Worm (Caenorhabditis elegans) whole organism, L2 larva: Measurements from ENCODE around the gene soc-2.
A peak's percentile ranks its signal among the peaks of the same experiment; 100 is the strongest.

Experiments used
- C34F6.9 ChIP-seq: fragments of 150-350 bp; optimal IDR thresholded peaks from 2 replicates; lab custom pipeline; 2014; ENCODE audit warnings: missing biosample characterization, missing genetic modification characterization
- F13H6.1 ChIP-seq: sonication (generic microtip); optimal IDR thresholded peaks from 2 replicates; lab custom pipeline; 2016; ENCODE audit warnings: missing genetic modification characterization, missing compliant biosample characterization
- R02D3.7 ChIP-seq: fragments of 150-350 bp; optimal IDR thresholded peaks from 2 replicates; lab custom pipeline; 2014; ENCODE audit warnings: missing biosample characterization, missing genetic modification characterization
- Y55F3AM.14 ChIP-seq: fragments of 200-800 bp; sonication (Bioruptor generic); optimal IDR thresholded peaks from 2 replicates; lab custom pipeline; 2018; ENCODE audit warnings: mild to moderate bottlenecking, missing genetic modification characterization, missing compliant biosample characterization
- alr-1 ChIP-seq: fragments of 150-350 bp; optimal IDR thresholded peaks from 2 replicates; lab custom pipeline; 2014; ENCODE audit warnings: missing biosample characterization, missing genetic modification characterization
- aly-2 ChIP-seq: fragments of 150-350 bp; optimal IDR thresholded peaks from 2 replicates; lab custom pipeline; 2014; ENCODE audit warnings: missing biosample characterization, missing genetic modification characterization
- ama-1 ChIP-seq: fragments of 150-350 bp; optimal IDR thresholded peaks from 2 replicates; lab custom pipeline; 2018; ENCODE audit warnings: inconsistent platforms
- blmp-1 ChIP-seq: sonication (generic microtip); optimal IDR thresholded peaks from 2 replicates; lab custom pipeline; 2017; ENCODE audit warnings: missing genetic modification characterization, mild to moderate bottlenecking, missing compliant biosample characterization, antibody characterized with exemption, moderate library complexity; ENCODE audit not compliant: insufficient read depth
- ceh-16 ChIP-seq: fragments of 150-350 bp; optimal IDR thresholded peaks from 2 replicates; lab custom pipeline; 2014; ENCODE audit warnings: missing biosample characterization, missing genetic modification characterization
- crh-2 ChIP-seq: sonication (generic microtip); optimal IDR thresholded peaks from 2 replicates; lab custom pipeline; 2017; ENCODE audit warnings: missing biosample characterization, missing genetic modification characterization
- dmd-4 ChIP-seq: sonication (generic microtip); optimal IDR thresholded peaks from 2 replicates; lab custom pipeline; 2017; ENCODE audit warnings: missing biosample characterization, missing genetic modification characterization
- egl-27 ChIP-seq: sonication (generic microtip); optimal IDR thresholded peaks from 3 replicates; lab custom pipeline; 2017; ENCODE audit warnings: missing biosample characterization, missing genetic modification reagents, missing genetic modification characterization
- elt-3 ChIP-seq: sonication (generic microtip); optimal IDR thresholded peaks from 2 replicates; lab custom pipeline; 2017; ENCODE audit warnings: missing biosample characterization, missing genetic modification characterization
- fos-1 ChIP-seq: fragments of 150-350 bp; optimal IDR thresholded peaks from 2 replicates; lab custom pipeline; 2014; ENCODE audit warnings: missing biosample characterization, missing genetic modification characterization
- gmeb-1 ChIP-seq: fragments of 150-350 bp; optimal IDR thresholded peaks from 2 replicates; lab custom pipeline; 2014; ENCODE audit warnings: missing biosample characterization, missing genetic modification characterization
- lin-11 ChIP-seq: fragments of 150-350 bp; sonication (generic microtip); optimal IDR thresholded peaks from 2 replicates; lab custom pipeline; 2014; ENCODE audit warnings: missing biosample characterization, missing genetic modification characterization, inconsistent platforms, mixed read lengths
- lin-13 ChIP-seq: fragments of 150-350 bp; optimal IDR thresholded peaks from 2 replicates; lab custom pipeline; 2014; ENCODE audit warnings: missing biosample characterization, missing genetic modification reagents, missing genetic modification characterization
- lin-39 ChIP-seq: fragments of 150-350 bp; optimal IDR thresholded peaks from 2 replicates; lab custom pipeline; 2014; ENCODE audit warnings: missing biosample characterization, missing genetic modification reagents, missing genetic modification characterization
- lsy-2 ChIP-seq, 2 experiments: fragments of 150-350 bp in 1 of 2; sonication (generic microtip) in 1 of 2; optimal IDR thresholded peaks; 2 replicates each; lab custom pipeline; 2014 to 2017; ENCODE audit warnings: missing biosample characterization in 2 of 2, missing genetic modification characterization in 2 of 2
- mab-5 ChIP-seq: fragments of 150-350 bp; optimal IDR thresholded peaks from 2 replicates; lab custom pipeline; 2014; ENCODE audit warnings: missing biosample characterization, missing genetic modification characterization
- mbf-1 ChIP-seq: sonication (generic microtip); optimal IDR thresholded peaks from 2 replicates; lab custom pipeline; 2017; ENCODE audit warnings: missing biosample characterization, missing genetic modification characterization
- nhr-10 ChIP-seq: sonication (generic microtip); optimal IDR thresholded peaks from 2 replicates; lab custom pipeline; 2017; ENCODE audit warnings: missing biosample characterization, missing genetic modification characterization
- nhr-11 ChIP-seq: fragments of 150-350 bp; optimal IDR thresholded peaks from 2 replicates; lab custom pipeline; 2014; ENCODE audit warnings: missing biosample characterization, missing genetic modification characterization
- nhr-12 ChIP-seq: fragments of 150-350 bp; optimal IDR thresholded peaks from 2 replicates; lab custom pipeline; 2014; ENCODE audit warnings: missing biosample characterization, missing genetic modification characterization
- nhr-129 ChIP-seq: fragments of 150-350 bp; optimal IDR thresholded peaks from 2 replicates; lab custom pipeline; 2014; ENCODE audit warnings: missing biosample characterization, missing genetic modification characterization
- nhr-21 ChIP-seq: fragments of 150-350 bp; optimal IDR thresholded peaks from 2 replicates; lab custom pipeline; 2014; ENCODE audit warnings: missing biosample characterization, missing genetic modification characterization
- nhr-23 ChIP-seq: fragments of 150-350 bp; optimal IDR thresholded peaks from 2 replicates; lab custom pipeline; 2014; ENCODE audit warnings: missing biosample characterization, missing genetic modification reagents, missing genetic modification characterization
- nhr-237 ChIP-seq: fragments of 150-350 bp; optimal IDR thresholded peaks from 2 replicates; lab custom pipeline; 2014; ENCODE audit warnings: missing biosample characterization, missing genetic modification characterization
- nhr-25 ChIP-seq: fragments of 150-350 bp; sonication (generic microtip); optimal IDR thresholded peaks from 3 replicates; lab custom pipeline; 2014; ENCODE audit warnings: missing biosample characterization, missing genetic modification characterization
- nhr-6 ChIP-seq: fragments of 150-350 bp; optimal IDR thresholded peaks from 2 replicates; lab custom pipeline; 2014; ENCODE audit warnings: missing biosample characterization, missing genetic modification characterization
- peb-1 ChIP-seq: fragments of 150-350 bp; optimal IDR thresholded peaks from 2 replicates; lab custom pipeline; 2014; ENCODE audit warnings: missing biosample characterization, missing genetic modification characterization
- sem-4 ChIP-seq: fragments of 150-350 bp; optimal IDR thresholded peaks from 2 replicates; lab custom pipeline; 2014; ENCODE audit warnings: missing biosample characterization, missing genetic modification reagents, missing genetic modification characterization
- skn-1 ChIP-seq: sonication (generic microtip); optimal IDR thresholded peaks from 2 replicates; lab custom pipeline; 2017; ENCODE audit warnings: missing biosample characterization, missing genetic modification characterization
- sma-3 ChIP-seq: sonication (generic microtip); optimal IDR thresholded peaks from 2 replicates; lab custom pipeline; 2016; ENCODE audit warnings: missing genetic modification reagents, missing genetic modification characterization, missing compliant biosample characterization
- snpc-4 ChIP-seq: fragments of 150-350 bp; optimal IDR thresholded peaks from 2 replicates; lab custom pipeline; 2014; ENCODE audit warnings: missing biosample characterization, missing genetic modification characterization
- unc-55 ChIP-seq: fragments of 150-350 bp; sonication (generic microtip); optimal IDR thresholded peaks from 3 replicates; lab custom pipeline; 2014; ENCODE audit warnings: missing biosample characterization, missing genetic modification reagents, missing genetic modification characterization
- zag-1 ChIP-seq: fragments of 150-350 bp; optimal IDR thresholded peaks from 2 replicates; lab custom pipeline; 2014; ENCODE audit warnings: missing biosample characterization, missing genetic modification characterization
- ztf-1 ChIP-seq: fragments of 200-800 bp; sonication (Bioruptor generic); conservative IDR thresholded peaks from 2 replicates; pipeline ENCODE4 v1.3.6; 2022; ENCODE audit warnings: missing genetic modification characterization, missing compliant biosample characterization
- ztf-11 ChIP-seq: sonication (generic microtip); optimal IDR thresholded peaks from 2 replicates; lab custom pipeline; 2017; ENCODE audit warnings: missing biosample characterization, missing genetic modification characterization
- ztf-4 ChIP-seq: fragments of 150-350 bp; optimal IDR thresholded peaks from 2 replicates; lab custom pipeline; 2014; ENCODE audit warnings: missing biosample characterization, missing genetic modification characterization

Gene soc-2

DNA sequence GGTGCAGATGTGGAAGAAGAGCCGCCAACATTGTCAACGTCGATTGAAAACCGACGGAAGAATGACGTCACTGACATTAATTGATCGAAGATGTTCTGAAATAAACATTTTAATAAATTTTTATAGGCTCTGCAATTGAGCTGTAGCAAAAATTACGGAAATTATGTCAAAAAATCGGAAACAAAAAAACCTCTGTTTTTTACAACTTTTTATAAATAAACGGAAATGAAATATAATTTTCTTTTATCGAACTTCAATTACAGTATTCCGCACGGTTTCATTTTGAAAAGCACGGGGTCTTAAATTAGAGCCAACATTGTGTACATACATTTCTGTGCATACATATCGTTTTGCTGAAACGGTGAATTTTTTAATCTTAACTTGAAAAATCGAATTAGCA is at the start of gene soc-2:
TSS of gene soc-2 (minus strand) at position 101 of the 400 bp plus-strand sequence.
- no peak for TF ChIP-seq fos-1 (tag; lab: Kevin White, UChicago)

DNA sequence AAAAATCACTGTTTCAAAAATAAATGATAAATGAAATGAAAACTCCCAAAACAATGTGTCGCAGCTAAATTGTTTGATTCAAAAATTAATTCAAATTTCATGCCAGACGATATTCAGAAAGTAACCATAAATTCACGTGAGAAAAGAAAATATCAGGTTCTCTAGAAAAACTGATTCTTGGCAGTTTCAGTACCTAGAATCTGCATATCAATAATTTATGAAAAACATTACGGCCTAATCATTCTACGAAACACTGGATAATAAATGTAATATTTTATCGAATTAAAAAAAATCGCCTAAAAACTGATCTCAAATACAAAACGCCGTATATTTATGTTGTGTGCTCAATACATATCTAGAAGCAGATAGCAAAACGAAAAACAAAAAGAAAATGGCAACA is 48.5 kb upstream of the soc-2 start:
- TF ChIP-seq nhr-21 (tag; lab: Kevin White, UChicago) (peak; percentile 32), crh-2 (no peak), peb-1 (tag; lab: Kevin White, UChicago) (no peak), lsy-2 (tag; optimal IDR thresholded peaks at IDR 0.05; lab: Kevin White, UChicago) (peak in 1 of 2 experiments; percentile 18), mbf-1 (tag; lab: Kevin White, UChicago) (no peak), nhr-129 (tag; lab: Kevin White, UChicago) (no peak), nhr-237 (no peak), egl-27 (tag; lab: Kevin White, UChicago) (no peak), nhr-11 (tag; lab: Kevin White, UChicago) (no peak)

ce11 chrIV:5195531-5195930 is 43.2 kb upstream of the soc-2 start, which contains the start of gene gpa-18:
Gene gpa-18 (minus strand): TSS chrIV:5195631.
- TF ChIP-seq C34F6.9 (tag; lab: Kevin White, UChicago) = no peak

DNA sequence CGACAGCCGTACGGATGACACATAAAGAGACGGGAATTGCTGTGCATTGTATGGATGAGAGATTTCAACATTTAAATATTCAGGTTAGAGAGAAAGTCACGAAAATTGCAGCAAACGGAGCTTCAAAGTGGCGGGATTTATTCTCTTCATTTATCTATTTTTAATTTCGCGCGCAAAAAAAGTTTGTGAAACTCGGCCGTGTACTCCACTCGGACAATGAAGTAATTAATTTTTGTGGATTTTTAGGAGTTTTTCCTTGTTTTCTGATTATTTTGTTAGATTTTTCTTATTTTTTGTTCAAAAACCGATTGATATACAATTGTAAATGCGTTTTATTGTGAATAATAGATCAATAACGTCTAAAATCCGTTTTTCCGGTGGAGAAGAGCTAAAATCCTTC is 35.8 kb upstream of the soc-2 start:
- peak; percentile 76 for TF ChIP-seq unc-55 (GFP tag; lab: Kevin White, UChicago)
- no peak for TF ChIP-seq mab-5 (tag; lab: Kevin White, UChicago)
- TF ChIP-seq lsy-2 (tag; optimal IDR thresholded peaks at IDR 0.05; lab: Kevin White, UChicago) = peak in 1 of 2 experiments; percentile 53
- no peak for TF ChIP-seq lin-39 (tag; lab: Kevin White, UChicago)
- peak; percentile 77 for TF ChIP-seq gmeb-1 (tag; lab: Kevin White, UChicago)

DNA sequence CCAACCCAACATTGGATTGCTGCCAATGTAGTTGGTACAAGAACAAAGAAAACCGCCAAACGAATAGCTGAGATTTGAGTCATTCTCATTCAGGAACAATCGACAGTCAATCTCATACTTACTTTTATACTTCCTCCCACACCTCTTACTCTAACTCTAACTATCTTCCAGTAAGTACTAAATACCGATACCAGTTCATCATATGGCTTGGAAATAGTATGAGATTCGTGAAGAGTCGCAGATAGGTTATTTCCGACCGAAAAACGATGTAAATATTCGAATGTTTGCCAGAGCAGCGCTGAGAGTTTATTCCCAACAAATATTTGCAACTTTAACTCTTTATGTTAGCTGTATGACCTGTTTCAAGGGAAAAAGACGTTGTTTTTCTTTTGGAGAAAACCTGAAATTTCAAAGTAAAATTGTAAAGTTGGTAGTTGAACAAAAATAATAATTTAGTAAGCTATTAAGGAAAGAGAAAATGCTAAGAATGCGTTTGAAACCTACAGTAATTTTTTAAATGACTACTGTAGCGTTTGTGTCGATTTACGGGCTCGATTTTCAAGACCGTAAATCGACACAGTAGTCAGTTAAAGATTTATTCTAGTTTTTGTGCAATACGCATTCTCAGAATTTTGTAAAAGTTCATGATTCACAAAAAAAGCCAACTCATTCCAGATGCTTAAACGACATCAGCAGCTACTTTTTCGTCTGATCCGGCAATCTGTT is 34.4 kb upstream of the soc-2 start, which contains the start of the genes W03F8.6 and mtrf-1L:
TSS of gene W03F8.6 (minus strand) at position 101 of the 726 bp plus-strand sequence.
TSS of gene mtrf-1L (plus strand) at position 676 of the 726 bp plus-strand sequence.
- TF ChIP-seq nhr-10 (tag; lab: Kevin White, UChicago) (no peak), lsy-2 (tag; optimal IDR thresholded peaks at IDR 0.05; lab: Kevin White, UChicago) (no peak), nhr-129 (tag; lab: Kevin White, UChicago) (no peak), ceh-16 (tag; lab: Kevin White, UChicago) (no peak), dmd-4 (no peak), F13H6.1 (tag; lab: Kevin White, UChicago) (peak; percentile 36), snpc-4 (tag; lab: Kevin White, UChicago) (no peak), nhr-11 (tag; lab: Kevin White, UChicago) (no peak)

DNA sequence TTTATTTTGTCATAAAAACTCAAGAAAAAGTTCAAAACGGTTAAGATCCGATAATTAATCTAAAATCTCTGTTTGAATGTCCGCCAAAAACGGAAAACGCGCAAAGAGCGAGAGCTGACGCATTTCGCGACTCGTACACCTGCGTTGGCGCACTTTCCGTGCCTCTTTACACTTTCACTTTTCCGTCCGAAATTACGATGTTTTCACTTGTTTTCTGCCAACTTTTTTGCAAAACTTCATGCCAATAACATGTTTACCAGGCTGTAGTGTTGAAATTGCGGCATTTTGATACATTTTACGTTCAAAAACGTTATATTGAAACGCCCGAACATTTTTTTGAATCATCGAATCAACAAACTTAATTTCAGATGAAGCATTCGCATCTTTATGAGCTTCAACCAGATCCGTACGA is 31.5 kb upstream of the soc-2 start, which contains the start of gene W03F8.4:
TSS of gene W03F8.4 (plus strand) at position 369 of the 412 bp plus-strand sequence.
- TF ChIP-seq nhr-23 = no peak
- TF ChIP-seq nhr-11 (tag; lab: Kevin White, UChicago) = no peak
- TF ChIP-seq ztf-4 (tag; lab: Kevin White, UChicago) = peak; percentile 90
- TF ChIP-seq alr-1 (tag; lab: Kevin White, UChicago) = no peak
- TF ChIP-seq ztf-11 (tag; lab: Kevin White, UChicago) = no peak
- TF ChIP-seq blmp-1 (tag; lab: Kevin White, UChicago) = peak; percentile 100
- TF ChIP-seq nhr-129 (tag; lab: Kevin White, UChicago) = peak; percentile 92
- no peak for TF ChIP-seq ztf-1 (GFP tag; lab: Robert Waterston, UW)
- TF ChIP-seq crh-2 = peak; percentile 95
- peak; percentile 82 for TF ChIP-seq fos-1 (tag; lab: Kevin White, UChicago)
- peak; percentile 97 for TF ChIP-seq sma-3 (GFP tag; lab: Kevin White, UChicago)
- TF ChIP-seq skn-1 (tag; lab: Kevin White, UChicago) = peak; percentile 59
- peak; percentile 96 for TF ChIP-seq nhr-25 (tag; lab: Kevin White, UChicago)
- peak; percentile 45 for TF ChIP-seq dmd-4
- peak; percentile 68 for TF ChIP-seq egl-27 (tag; lab: Kevin White, UChicago)
- TF ChIP-seq nhr-237 = peak; percentile 39
- TF ChIP-seq peb-1 (tag; lab: Kevin White, UChicago) = no peak
- TF ChIP-seq elt-3 = no peak
- no peak for TF ChIP-seq mbf-1 (tag; lab: Kevin White, UChicago)
- TF ChIP-seq lin-11 (tag; lab: Kevin White, UChicago) = peak; percentile 95
- TF ChIP-seq Y55F3AM.14 = peak; percentile 72
- TF ChIP-seq nhr-12 (tag; lab: Kevin White, UChicago) = peak; percentile 51
- TF ChIP-seq nhr-10 (tag; lab: Kevin White, UChicago) = peak; percentile 57
- TF ChIP-seq aly-2 (tag; lab: Kevin White, UChicago) = no peak
- peak; percentile 94 for TF ChIP-seq sem-4 (tag; lab: Kevin White, UChicago)
- peak; percentile 40 for TF ChIP-seq zag-1
- peak; percentile 89 for TF ChIP-seq nhr-6 (tag; lab: Kevin White, UChicago)
- no peak for TF ChIP-seq ama-1
- peak; percentile 92 to 96 for TF ChIP-seq lsy-2 (tag; optimal IDR thresholded peaks at IDR 0.05; lab: Kevin White, UChicago)
- peak; percentile 91 for TF ChIP-seq lin-13 (GFP tag; lab: Kevin White, UChicago)
- TF ChIP-seq R02D3.7 (tag; lab: Kevin White, UChicago) = peak; percentile 76
- peak; percentile 88 for TF ChIP-seq mab-5 (tag; lab: Kevin White, UChicago)
- peak; percentile 90 for TF ChIP-seq unc-55 (GFP tag; lab: Kevin White, UChicago)
